Fruit fly (Drosophila melanogaster): ENCODE results near the gene CG7772.

DNA sequence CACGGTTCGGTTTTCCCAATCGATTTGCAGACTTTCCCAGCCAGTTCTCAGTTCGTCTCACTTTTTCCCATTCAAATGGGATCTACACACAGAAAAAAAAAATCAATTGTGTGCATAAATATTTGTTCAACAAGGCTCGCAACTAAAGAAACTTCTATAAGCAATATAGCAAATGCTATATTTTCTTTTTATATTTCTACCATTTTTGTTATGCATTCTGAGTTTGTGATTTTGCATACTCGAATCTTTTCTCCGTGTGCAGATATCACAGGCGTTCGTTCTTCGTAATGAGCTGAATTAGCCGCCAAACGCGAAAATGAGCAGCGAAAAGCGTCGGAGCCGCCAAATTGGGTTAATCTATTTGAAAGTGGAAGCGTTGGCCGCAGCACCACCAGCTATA is 8.9 kb upstream of the CG7772 start:
- TF ChIP-seq CG8478 (optimal IDR thresholded peaks at IDR 0.05) (no peak), CTCF (optimal IDR thresholded peaks at IDR 0.05) (no peak)
